Worm (Caenorhabditis elegans) whole organism, L3 larva: ENCODE results near the gene W06G6.2.
"Not testable (repeated sequence)": the region's sequence is repeated elsewhere in the genome, so short reads cannot be mapped to it uniquely, and the experiment has no call there.

ENCODE experiments used
- ZK546.5 ChIP-seq: sonication (generic microtip); optimal IDR thresholded peaks from 2 replicates; lab custom pipeline; 2017; ENCODE audit warnings: missing biosample characterization, missing genetic modification characterization
- elt-1 ChIP-seq: fragments of 150-350 bp; optimal IDR thresholded peaks from 2 replicates; lab custom pipeline; 2014; ENCODE audit warnings: missing biosample characterization, missing genetic modification characterization
- nhr-11 ChIP-seq: fragments of 150-350 bp; optimal IDR thresholded peaks from 2 replicates; lab custom pipeline; 2014; ENCODE audit warnings: missing biosample characterization, missing genetic modification characterization
- unc-39 ChIP-seq: sonication (generic microtip); optimal IDR thresholded peaks from 4 replicates; lab custom pipeline; 2017; ENCODE audit warnings: missing biosample characterization, missing genetic modification characterization

DNA sequence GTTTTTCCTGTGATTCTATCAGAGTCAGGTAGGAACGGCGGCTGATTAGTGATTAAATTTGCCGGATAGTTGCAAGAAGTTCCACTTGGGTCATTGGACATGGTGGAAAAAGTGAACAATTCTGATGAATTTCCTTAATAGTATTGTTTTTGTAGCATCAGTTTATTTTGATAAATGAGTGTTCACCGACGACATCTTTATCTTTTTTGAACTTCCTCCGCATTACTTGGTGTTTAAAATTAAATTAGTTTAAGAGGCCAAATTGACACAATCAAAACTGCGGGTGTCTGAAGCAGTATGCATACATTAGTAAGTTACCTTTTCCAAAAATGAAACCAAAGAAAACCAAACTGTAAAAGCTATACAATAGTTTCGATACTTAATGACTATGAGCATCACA, 20.1 kb downstream of the W06G6.2 start, which contains the start of gene W06G6.11:
- not testable (repeated sequence) for TF ChIP-seq unc-39 (tag; lab: Kevin White, UChicago); nhr-11; elt-1; ZK546.5
